Fruit fly (Drosophila melanogaster): ENCODE measurements around the gene ctrip.

DNA sequence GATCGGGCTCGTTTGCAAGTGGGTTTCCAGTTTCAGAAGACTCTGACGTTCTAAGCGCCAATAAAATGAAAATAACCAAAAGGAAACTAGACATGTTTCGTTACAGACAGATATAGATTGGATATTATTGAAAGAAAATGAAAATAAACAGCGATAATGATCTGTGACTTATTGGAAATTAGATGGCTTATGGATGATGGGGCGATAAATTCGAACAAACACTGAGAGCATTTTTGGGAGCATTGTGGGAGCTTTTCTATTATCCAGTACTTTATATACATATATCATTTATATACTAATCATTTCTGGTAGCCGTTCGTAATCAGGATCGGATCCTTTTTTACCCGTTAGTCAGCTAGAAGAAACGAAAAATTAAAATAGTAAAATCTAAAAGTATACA lies 36.9 kb downstream of the ctrip start, which contains the start of gene CG44088:
- TF ChIP-seq CG8159 (tag; optimal IDR thresholded peaks at IDR 0.05) (no peak), CG10348 (GFP tag; IDR thresholded peaks at IDR 0.05) (no peak), CG34367 (tag; optimal IDR thresholded peaks at IDR 0.05) (no peak), fd96Ca (GFP tag; IDR thresholded peaks at IDR 0.05) (no peak), CG15710 (tag; optimal IDR thresholded peaks at IDR 0.05) (no peak)

Measured in whole organism, pupa.